Fruit fly (Drosophila melanogaster): ENCODE data around the gene Brd7-9.

Gene Brd7-9

DNA sequence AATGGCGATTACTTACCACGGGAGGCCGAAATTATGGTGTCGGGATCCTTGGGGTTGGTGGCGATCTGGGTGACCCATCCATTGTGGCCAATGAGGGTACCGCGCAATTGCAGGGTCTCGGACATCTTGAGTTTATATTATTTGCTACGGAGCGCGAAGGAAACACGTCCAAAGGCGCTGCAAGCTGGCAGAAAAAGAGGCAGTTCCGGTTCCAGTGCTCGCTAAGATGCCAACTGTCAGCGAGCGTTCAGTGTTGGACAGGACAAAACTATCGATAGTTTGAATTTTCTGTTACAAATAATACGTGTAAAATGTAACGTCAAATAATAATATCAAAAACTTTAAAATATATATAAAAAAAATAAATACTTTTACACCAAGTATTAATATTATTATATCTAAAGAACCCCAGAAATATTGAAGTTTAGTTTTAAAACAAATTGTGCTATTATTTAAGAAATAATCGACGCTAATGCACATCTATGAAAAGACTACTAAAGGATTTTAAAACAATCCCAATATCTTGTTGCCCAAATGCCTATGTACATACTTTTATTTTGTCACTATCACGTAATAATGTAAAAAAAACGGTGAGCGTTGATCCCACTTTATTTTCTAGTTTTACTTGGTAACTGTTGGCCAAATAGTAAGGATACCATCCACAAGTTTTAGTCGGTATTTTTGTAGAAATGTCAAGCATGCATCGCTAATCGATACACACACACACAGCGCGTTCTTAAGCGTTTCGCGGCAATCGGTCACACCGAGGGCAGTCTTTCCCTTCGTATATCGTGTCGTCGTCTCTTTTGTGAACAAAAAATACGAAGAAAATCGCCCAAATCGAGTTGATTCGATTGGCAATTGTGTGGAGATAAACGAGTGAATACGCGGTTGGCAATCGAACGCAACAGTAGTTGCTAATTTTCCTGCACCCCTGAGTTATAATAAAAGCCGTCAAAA lies 44.7 kb downstream of the Brd7-9 start, which contains the start of the genes Rack1 and mts (continued):
- peak; percentile 62 for TF ChIP-seq CG1621 (tag; optimal IDR thresholded peaks at IDR 0.05)
- peak; percentile 47 for TF ChIP-seq CG11762 (GFP tag; optimal IDR thresholded peaks at IDR 0.05; ENCODE audit: insufficient read depth)
- TF ChIP-seq lz (GFP tag; optimal IDR thresholded peaks at IDR 0.05): peak; percentile 82
- peak; percentile 74 for TF ChIP-seq CG7368 (GFP tag; optimal IDR thresholded peaks at IDR 0.05)
- peak; percentile 77 for TF ChIP-seq vri (GFP tag; optimal IDR thresholded peaks at IDR 0.05)
- peak; percentile 75 for TF ChIP-seq svp (GFP tag)
- no peak for TF ChIP-seq Ets21C (GFP tag; optimal IDR thresholded peaks at IDR 0.05)
- TF ChIP-seq CG11902 (GFP tag; optimal IDR thresholded peaks at IDR 0.05): peak; percentile 49
- peak; percentile 78 for TF ChIP-seq Met (GFP tag; optimal IDR thresholded peaks at IDR 0.05)
- TF ChIP-seq acj6 (GFP tag; optimal IDR thresholded peaks at IDR 0.05): peak; percentile 74
- peak; percentile 61 for TF ChIP-seq CG8319 (GFP tag; optimal IDR thresholded peaks at IDR 0.05)
- peak; percentile 43 for TF ChIP-seq Hr4 (GFP tag; optimal IDR thresholded peaks at IDR 0.05)
- TF ChIP-seq CG8119 (GFP tag; IDR thresholded peaks at IDR 0.05): peak; percentile 34; the same call in 1 of the 3 replicates
- no peak for TF ChIP-seq CG4318 (GFP tag; optimal IDR thresholded peaks at IDR 0.05)
- TF ChIP-seq dac (GFP tag; optimal IDR thresholded peaks at IDR 0.05): peak; percentile 54
- TF ChIP-seq Lpt (GFP tag; optimal IDR thresholded peaks at IDR 0.05): no peak
- peak; percentile 63 for TF ChIP-seq CG10631 (GFP tag; optimal IDR thresholded peaks at IDR 0.05)
- peak; percentile 77 for TF ChIP-seq cyc (GFP tag; optimal IDR thresholded peaks at IDR 0.05)
- TF ChIP-seq CG32006 (GFP tag; optimal IDR thresholded peaks at IDR 0.05): no peak
- peak; percentile 70 for TF ChIP-seq CG6808 (GFP tag; optimal IDR thresholded peaks at IDR 0.05)
- peak; percentile 100 for TF ChIP-seq achi (GFP tag; optimal IDR thresholded peaks at IDR 0.05)
- peak; percentile 65 for TF ChIP-seq CG8632 (GFP tag; optimal IDR thresholded peaks at IDR 0.05)

DNA sequence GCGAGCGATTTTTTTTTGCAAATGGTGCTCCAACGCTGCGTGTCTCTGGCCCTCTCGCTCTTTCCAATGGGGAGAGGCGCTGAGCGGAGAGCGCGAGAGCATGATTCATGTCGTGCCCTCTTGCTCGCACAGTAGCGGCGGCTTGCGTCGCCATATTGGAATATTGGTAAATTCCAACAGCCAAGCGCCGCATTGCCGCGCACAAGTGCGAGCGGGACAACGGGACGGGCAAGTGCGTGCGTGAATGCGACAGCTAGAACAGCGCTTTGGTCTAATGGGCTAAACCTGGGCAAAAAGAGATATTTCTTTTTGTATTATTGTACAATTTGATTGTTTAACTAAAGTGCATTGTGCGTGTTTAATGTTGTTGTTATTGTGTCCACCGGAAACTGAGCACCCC lies 45.6 kb downstream of the Brd7-9 start:
- TF ChIP-seq topi (GFP tag; optimal IDR thresholded peaks at IDR 0.05) (peak; percentile 36), net (GFP tag; optimal IDR thresholded peaks at IDR 0.05) (peak; percentile 26), CG7368 (GFP tag; optimal IDR thresholded peaks at IDR 0.05) (no peak), fkh (GFP tag; optimal IDR thresholded peaks at IDR 0.05) (peak; percentile 88), Sox15 (GFP tag; optimal IDR thresholded peaks at IDR 0.05) (no peak), Blimp-1 (GFP tag; optimal IDR thresholded peaks at IDR 0.05) (no peak), svp (GFP tag) (peak; percentile 76), Hr39 (GFP tag; optimal IDR thresholded peaks at IDR 0.05) (no peak), CG8632 (GFP tag; optimal IDR thresholded peaks at IDR 0.05) (no peak), salr (GFP tag; optimal IDR thresholded peaks at IDR 0.05) (peak; percentile 20 to 23), esn (GFP tag; optimal IDR thresholded peaks at IDR 0.05) (no peak), CG3919 (GFP tag; optimal IDR thresholded peaks at IDR 0.05) (no peak), Lpt (GFP tag; optimal IDR thresholded peaks at IDR 0.05) (peak; percentile 31), Gug (GFP tag; IDR thresholded peaks at IDR 0.05) (peak; percentile 30; the same call in 1 of the 2 replicates), CG9139 (GFP tag; optimal IDR thresholded peaks at IDR 0.05) (peak; percentile 30), eg (GFP tag; IDR thresholded peaks at IDR 0.05) (peak; percentile 66), CG11902 (GFP tag; optimal IDR thresholded peaks at IDR 0.05) (no peak), lz (GFP tag; optimal IDR thresholded peaks at IDR 0.05) (no peak), achi (GFP tag; optimal IDR thresholded peaks at IDR 0.05) (no peak), Eip93F (GFP tag; optimal IDR thresholded peaks at IDR 0.05) (no peak), CG10669 (GFP tag; optimal IDR thresholded peaks at IDR 0.05) (no peak), fd59A (GFP tag; optimal IDR thresholded peaks at IDR 0.05) (no peak), CG15336 (GFP tag; IDR thresholded peaks at IDR 0.05) (peak; percentile 53; the same call in 1 of the 2 replicates), CG34406 (GFP tag; optimal IDR thresholded peaks at IDR 0.05) (peak; percentile 32), ss (GFP tag; optimal IDR thresholded peaks at IDR 0.05) (peak; percentile 39 to 59), CG6808 (GFP tag; optimal IDR thresholded peaks at IDR 0.05) (peak; percentile 41), CG1621 (tag; optimal IDR thresholded peaks at IDR 0.05) (peak; percentile 8), CG32006 (GFP tag; optimal IDR thresholded peaks at IDR 0.05) (peak; percentile 40), fd85E (GFP tag; optimal IDR thresholded peaks at IDR 0.05) (no peak), CG31627 (GFP tag; optimal IDR thresholded peaks at IDR 0.05) (no peak), CG6163 (GFP tag; IDR thresholded peaks at IDR 0.05) (peak; percentile 76), Sox14 (GFP tag; optimal IDR thresholded peaks at IDR 0.05) (peak; percentile 53), CG8119 (GFP tag; IDR thresholded peaks at IDR 0.05) (peak; percentile 29; the same call in 1 of the 3 replicates), Smox (GFP tag; optimal IDR thresholded peaks at IDR 0.05) (no peak), vri (GFP tag; optimal IDR thresholded peaks at IDR 0.05) (peak; percentile 83), CG11294 (GFP tag; IDR thresholded peaks at IDR 0.05) (no peak), Eip78C (GFP tag) (peak; percentile 77)

Measured in whole organism, prepupa.